Worm (Caenorhabditis elegans) whole organism, early embryonic: ENCODE data around the gene R193.2.

Experiments used
- B0310.2 ChIP-seq: sonication (generic microtip); optimal IDR thresholded peaks from 2 replicates; lab custom pipeline; 2016; ENCODE audit warnings: mild to moderate bottlenecking, missing genetic modification characterization, missing compliant biosample characterization
- F13C5.2 ChIP-seq: sonication (generic microtip); optimal IDR thresholded peaks from 2 replicates; lab custom pipeline; 2017; ENCODE audit warnings: mild to moderate bottlenecking, missing genetic modification characterization, inconsistent platforms, missing compliant biosample characterization
- aly-1 ChIP-seq: sonication (generic microtip); optimal IDR thresholded peaks from 2 replicates; lab custom pipeline; 2016; ENCODE audit warnings: missing genetic modification characterization, missing compliant biosample characterization
- ama-1 ChIP-seq: fragments of 150-350 bp; optimal IDR thresholded peaks from 2 replicates; lab custom pipeline; 2014
- ceh-13 ChIP-seq: fragments of 200-800 bp; sonication (Bioruptor generic); optimal IDR thresholded peaks from 2 replicates; lab custom pipeline; 2018; ENCODE audit warnings: mild to moderate bottlenecking, missing genetic modification characterization, missing compliant biosample characterization
- ceh-36 ChIP-seq: sonication (generic microtip); optimal IDR thresholded peaks from 2 replicates; lab custom pipeline; 2016; ENCODE audit warnings: missing genetic modification characterization, inconsistent platforms, missing compliant biosample characterization
- ets-7 ChIP-seq: sonication (generic microtip); optimal IDR thresholded peaks from 2 replicates; lab custom pipeline; 2016; ENCODE audit warnings: missing genotype, missing genetic modification characterization, missing compliant biosample characterization
- flt-1 ChIP-seq: fragments of 200-800 bp; sonication (Bioruptor generic); IDR thresholded peaks from 2 replicates; pipeline ENCODE4 v1.3.6; 2022; ENCODE audit warnings: missing genetic modification characterization, missing compliant biosample characterization
- hmbx-1 ChIP-seq: sonication (generic microtip); optimal IDR thresholded peaks from 2 replicates; lab custom pipeline; 2016; ENCODE audit warnings: mild to moderate bottlenecking, missing genetic modification characterization, missing compliant biosample characterization
- hmg-4 ChIP-seq: fragments of 200-800 bp; sonication (Bioruptor generic); optimal IDR thresholded peaks from 2 replicates; lab custom pipeline; 2018; ENCODE audit warnings: mild to moderate bottlenecking, missing genetic modification characterization, missing compliant biosample characterization
- hnd-1 ChIP-seq: sonication (generic microtip); optimal IDR thresholded peaks from 2 replicates; lab custom pipeline; 2016; ENCODE audit warnings: missing genetic modification characterization, missing compliant biosample characterization
- pes-1 ChIP-seq: fragments of 200-800 bp; sonication (Bioruptor generic); IDR thresholded peaks from 2 replicates; pipeline ENCODE4 v1.3.6; 2022; ENCODE audit warnings: missing genetic modification reagents, missing genetic modification characterization, missing compliant biosample characterization
- scrt-1 ChIP-seq: fragments of 200-800 bp; sonication (Bioruptor generic); IDR thresholded peaks from 2 replicates; pipeline ENCODE4 v1.3.6; 2022; ENCODE audit warnings: missing genetic modification characterization, missing compliant biosample characterization
- tbx-37 ChIP-seq: fragments of 200-800 bp; sonication (Bioruptor generic); conservative IDR thresholded peaks from 2 replicates; pipeline ENCODE4 v1.3.6; 2022; ENCODE audit warnings: missing genetic modification reagents, missing genetic modification characterization, missing compliant biosample characterization

DNA sequence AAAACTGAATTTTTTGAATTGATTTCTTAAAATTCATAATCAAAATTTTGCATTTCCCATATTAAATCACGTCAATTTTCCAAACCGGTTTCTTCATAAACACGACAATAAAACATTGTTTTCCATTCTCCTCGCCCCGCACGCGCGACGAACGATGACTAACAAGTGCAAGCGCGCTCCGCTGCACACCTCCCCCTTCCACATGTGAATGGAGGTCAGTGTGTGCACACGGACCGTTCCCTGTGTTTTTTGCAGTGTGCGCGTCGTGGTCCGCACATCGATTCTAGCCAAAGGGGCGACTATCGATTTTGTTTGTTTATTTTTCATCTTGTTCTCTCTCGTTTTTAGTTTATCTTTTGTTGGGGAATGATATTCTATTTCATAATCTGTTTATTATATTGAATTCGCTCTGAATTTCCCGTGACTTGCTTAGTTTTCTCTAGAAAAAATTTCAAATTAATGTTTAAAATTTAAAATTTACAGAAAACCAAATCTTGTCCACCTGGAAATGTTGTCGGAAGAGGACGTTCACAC, 19.8 kb downstream of the R193.2 start, which contains the start of gene snx-1:
- TF ChIP-seq aly-1 (no peak), ama-1 (no peak), tbx-37 (GFP tag; lab: Robert Waterston, UW) (no peak; the same call in 1 of the 2 replicates), ceh-13 (GFP tag; lab: Kevin White, UChicago) (no peak), scrt-1 (GFP tag; lab: Robert Waterston, UW) (no peak), flt-1 (GFP tag; lab: Robert Waterston, UW) (no peak), F13C5.2 (tag; lab: Kevin White, UChicago) (peak; percentile 24), hmbx-1 (tag; lab: Kevin White, UChicago) (no peak), hmg-4 (GFP tag; lab: Kevin White, UChicago) (peak; percentile 60), ceh-36 (tag; lab: Kevin White, UChicago) (no peak), hnd-1 (tag; lab: Kevin White, UChicago) (no peak), B0310.2 (tag; lab: Kevin White, UChicago) (no peak), pes-1 (GFP tag; lab: Robert Waterston, UW) (no peak), ets-7 (tag; lab: Kevin White, UChicago) (no peak)
